Worm (Caenorhabditis elegans) whole organism, early embryonic: ENCODE data around the gene E01G4.5.

ENCODE experiments used
- ama-1 ChIP-seq: fragments of 150-350 bp; optimal IDR thresholded peaks from 2 replicates; lab custom pipeline; 2014
- sea-1 ChIP-seq: fragments of 200-800 bp; sonication (Bioruptor generic); conservative IDR thresholded peaks from 2 replicates; pipeline ENCODE4 v1.3.6; 2022; ENCODE audit warnings: missing genetic modification characterization, missing compliant biosample characterization
- tbx-11 ChIP-seq: fragments of 200-800 bp; sonication (Bioruptor generic); IDR thresholded peaks from 2 replicates; pipeline ENCODE4 v1.3.6; 2022; ENCODE audit warnings: missing genetic modification characterization, missing compliant biosample characterization

ce11 chrII:13436725-13437124 lies 35.5 kb upstream of the E01G4.5 start, which contains the start of gene Y48E1C.4:
- TF ChIP-seq tbx-11 (GFP tag; lab: Robert Waterston, UW) (no peak), ama-1 (lab: Kevin White, UChicago) (no peak), sea-1 (no peak)
